Worm (Caenorhabditis elegans) whole organism, L1 larva: ENCODE data around the gene slc-9B.2.
"Not testable (repeated sequence)": the region's sequence is repeated elsewhere in the genome, so short reads cannot be mapped to it uniquely, and the experiment has no call there.

ENCODE experiments used
- C16A3.4 ChIP-seq: fragments of 150-350 bp; optimal IDR thresholded peaks from 2 replicates; lab custom pipeline; 2014; ENCODE audit warnings: missing biosample characterization, missing genetic modification characterization
- aha-1 ChIP-seq: fragments of 150-350 bp; optimal IDR thresholded peaks from 2 replicates; lab custom pipeline; 2014; ENCODE audit warnings: missing biosample characterization, missing genetic modification characterization
- alr-1 ChIP-seq: fragments of 200-800 bp; sonication (Bioruptor generic); optimal IDR thresholded peaks from 2 replicates; lab custom pipeline; 2018; ENCODE audit warnings: borderline replicate concordance, mild to moderate bottlenecking, missing genetic modification characterization, missing compliant biosample characterization
- ceh-90 ChIP-seq: sonication (generic microtip); optimal IDR thresholded peaks from 2 replicates; lab custom pipeline; 2016; ENCODE audit warnings: missing genetic modification characterization, missing compliant biosample characterization
- ces-1 ChIP-seq: fragments of 150-350 bp; optimal IDR thresholded peaks from 2 replicates; lab custom pipeline; 2014; ENCODE audit warnings: missing biosample characterization, missing genetic modification reagents, missing genetic modification characterization
- efl-1 ChIP-seq, 4 experiments: fragments of 150-350 bp; optimal IDR thresholded peaks in 3 of 4; peaks in 1 of 4; 1 replicate in 1 of 4; 2 replicates in 3 of 4; lab custom pipeline; 2014; ENCODE audit warnings: missing biosample characterization in 2 of 4, missing genetic modification characterization in 2 of 4, missing genetic modification reagents in 2 of 4
- egl-13 ChIP-seq: sonication (generic microtip); optimal IDR thresholded peaks from 2 replicates; lab custom pipeline; 2016; ENCODE audit warnings: missing genotype, missing genetic modification reagents, missing genetic modification characterization, missing compliant biosample characterization
- egl-27 ChIP-seq, 2 experiments: fragments of 150-350 bp in 1 of 2; sonication (generic microtip); optimal IDR thresholded peaks; 3 replicates each; lab custom pipeline; 2017 to 2018; ENCODE audit warnings: missing biosample characterization in 2 of 2, missing genetic modification characterization in 2 of 2, missing genetic modification reagents in 2 of 2
- elt-2 ChIP-seq: sonication (generic microtip); optimal IDR thresholded peaks from 2 replicates; lab custom pipeline; 2016; ENCODE audit warnings: missing genetic modification characterization, mild to moderate bottlenecking, inconsistent platforms, missing compliant biosample characterization, missing genetic modification reagents
- ets-5 ChIP-seq: fragments of 200-800 bp; sonication (Bioruptor generic); IDR thresholded peaks from 2 replicates; pipeline ENCODE4 v1.3.6; 2022; ENCODE audit warnings: missing genetic modification characterization, missing compliant biosample characterization
- fkh-8 ChIP-seq: sonication (generic microtip); optimal IDR thresholded peaks from 2 replicates; lab custom pipeline; 2016; ENCODE audit warnings: mild to moderate bottlenecking, missing genetic modification characterization, missing compliant biosample characterization
- hpl-2 ChIP-seq: fragments of 150-350 bp; optimal IDR thresholded peaks from 2 replicates; lab custom pipeline; 2014; ENCODE audit warnings: missing biosample characterization, missing genetic modification reagents, missing genetic modification characterization
- isw-1 ChIP-seq: fragments of 200-800 bp; sonication (Bioruptor generic); IDR thresholded peaks from 2 replicates; pipeline ENCODE4 v1.3.6; 2022; ENCODE audit warnings: missing genetic modification characterization, missing compliant biosample characterization
- lin-35 ChIP-seq, 2 experiments: fragments of 150-350 bp; optimal IDR thresholded peaks; 2 replicates each; lab custom pipeline; 2014; ENCODE audit warnings: missing biosample characterization in 2 of 2, missing genetic modification characterization in 2 of 2, missing genetic modification reagents in 2 of 2
- lsy-2 ChIP-seq, 2 experiments: fragments of 150-350 bp; optimal IDR thresholded peaks; 2 replicates each; lab custom pipeline; 2014; ENCODE audit warnings: missing biosample characterization in 2 of 2, missing genetic modification characterization in 2 of 2
- mdl-1 ChIP-seq, 2 experiments: fragments of 150-350 bp; optimal IDR thresholded peaks; 2 replicates each; lab custom pipeline; 2014 to 2017; ENCODE audit warnings: missing biosample characterization in 2 of 2, missing genetic modification characterization in 2 of 2, inconsistent platforms in 1 of 2
- mep-1 ChIP-seq: fragments of 150-350 bp; optimal IDR thresholded peaks from 2 replicates; lab custom pipeline; 2014; ENCODE audit warnings: missing biosample characterization, missing genetic modification characterization
- nhr-11 ChIP-seq: fragments of 150-350 bp; optimal IDR thresholded peaks from 2 replicates; lab custom pipeline; 2014; ENCODE audit warnings: missing biosample characterization, missing genetic modification characterization
- nhr-12 ChIP-seq: sonication (generic microtip); optimal IDR thresholded peaks from 2 replicates; lab custom pipeline; 2017; ENCODE audit warnings: missing biosample characterization, missing genetic modification characterization
- nhr-20 ChIP-seq: sonication (generic microtip); optimal IDR thresholded peaks from 2 replicates; lab custom pipeline; 2016; ENCODE audit warnings: mild to moderate bottlenecking, missing genetic modification characterization, missing compliant biosample characterization
- nhr-237 ChIP-seq: fragments of 150-350 bp; optimal IDR thresholded peaks from 2 replicates; lab custom pipeline; 2014; ENCODE audit warnings: missing biosample characterization, missing genetic modification characterization
- nhr-47 ChIP-seq: sonication (generic microtip); optimal IDR thresholded peaks from 2 replicates; lab custom pipeline; 2016; ENCODE audit warnings: mild to moderate bottlenecking, missing genetic modification characterization, moderate library complexity, missing compliant biosample characterization
- nhr-84 ChIP-seq: sonication (generic microtip); optimal IDR thresholded peaks from 2 replicates; lab custom pipeline; 2017; ENCODE audit warnings: missing biosample characterization, missing genetic modification characterization
- nhr-90 ChIP-seq: sonication (generic microtip); optimal IDR thresholded peaks from 2 replicates; lab custom pipeline; 2016; ENCODE audit warnings: mild to moderate bottlenecking, missing genetic modification characterization, missing compliant biosample characterization; ENCODE audit not compliant: poor library complexity
- pqm-1 ChIP-seq: sonication (generic microtip); optimal IDR thresholded peaks from 3 replicates; lab custom pipeline; 2017; ENCODE audit warnings: missing biosample characterization, missing genetic modification characterization
- rnt-1 ChIP-seq: sonication (generic microtip); optimal IDR thresholded peaks from 2 replicates; lab custom pipeline; 2016; ENCODE audit warnings: mild to moderate bottlenecking, missing genetic modification characterization, moderate library complexity, missing compliant biosample characterization
- skn-1 ChIP-seq: fragments of 150-350 bp; optimal IDR thresholded peaks from 2 replicates; lab custom pipeline; 2014; ENCODE audit warnings: missing biosample characterization, missing genetic modification characterization
- snpc-4 ChIP-seq: fragments of 150-350 bp; optimal IDR thresholded peaks from 2 replicates; lab custom pipeline; 2014; ENCODE audit warnings: missing biosample characterization, missing genetic modification characterization
- snu-23 ChIP-seq: sonication (generic microtip); optimal IDR thresholded peaks from 2 replicates; lab custom pipeline; 2016; ENCODE audit warnings: missing genetic modification characterization, missing compliant biosample characterization
- sox-4 ChIP-seq: sonication (generic microtip); optimal IDR thresholded peaks from 2 replicates; lab custom pipeline; 2016; ENCODE audit warnings: missing genetic modification characterization, missing compliant biosample characterization
- tbx-2 ChIP-seq: sonication (generic microtip); optimal IDR thresholded peaks from 2 replicates; lab custom pipeline; 2016; ENCODE audit warnings: missing genetic modification characterization, missing compliant biosample characterization
- unc-130 ChIP-seq: fragments of 150-350 bp; optimal IDR thresholded peaks from 2 replicates; lab custom pipeline; 2017; ENCODE audit warnings: missing biosample characterization, missing genetic modification characterization, inconsistent platforms
- unc-62 ChIP-seq: fragments of 150-350 bp; optimal IDR thresholded peaks from 2 replicates; lab custom pipeline; 2014; ENCODE audit warnings: missing biosample characterization, missing genetic modification reagents, missing genetic modification characterization
- unc-86 ChIP-seq: sonication (generic microtip); optimal IDR thresholded peaks from 2 replicates; lab custom pipeline; 2016; ENCODE audit warnings: missing genetic modification characterization, missing compliant biosample characterization
- unc-98 ChIP-seq: fragments of 200-800 bp; sonication (Bioruptor generic); IDR thresholded peaks from 2 replicates; pipeline ENCODE4 v1.3.6; 2022; ENCODE audit warnings: missing genetic modification characterization, missing compliant biosample characterization
- xbp-1 ChIP-seq: sonication (generic microtip); optimal IDR thresholded peaks from 2 replicates; lab custom pipeline; 2016; ENCODE audit warnings: missing genetic modification characterization, missing compliant biosample characterization
- zag-1 ChIP-seq: fragments of 150-350 bp; optimal IDR thresholded peaks from 2 replicates; lab custom pipeline; 2014; ENCODE audit warnings: missing biosample characterization, missing genetic modification characterization
- zip-4 ChIP-seq: fragments of 200-800 bp; sonication (Bioruptor generic); optimal IDR thresholded peaks from 2 replicates; lab custom pipeline; 2018; ENCODE audit warnings: mild to moderate bottlenecking, missing genetic modification characterization, moderate library complexity, missing compliant biosample characterization
- ztf-4 ChIP-seq: fragments of 150-350 bp; optimal IDR thresholded peaks from 2 replicates; lab custom pipeline; 2014; ENCODE audit warnings: missing biosample characterization, missing genetic modification characterization

The slc-9B.2 gene

DNA sequence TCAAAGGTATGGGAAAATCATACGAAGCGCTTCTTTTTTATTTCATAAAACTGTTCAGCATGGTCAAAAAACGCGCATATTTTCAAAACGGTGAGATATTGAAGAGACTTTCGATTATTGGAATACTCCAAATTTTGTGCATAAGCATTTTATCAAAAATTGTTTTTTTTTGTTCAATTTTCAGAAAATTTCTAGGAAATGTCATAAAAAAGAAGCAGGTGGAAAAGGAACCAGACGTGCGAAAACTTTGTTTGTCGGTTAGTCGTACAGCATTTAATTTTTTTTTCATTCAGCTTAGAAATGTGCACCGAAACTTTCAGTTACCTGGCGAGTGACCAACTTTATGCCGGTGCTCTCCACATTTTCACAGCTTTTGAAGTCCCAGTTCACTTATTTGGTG, 5.4 kb upstream of the slc-9B.2 start, which contains the start of gene srh-167:
TSS of gene srh-167 (plus strand) at position 301 of the 400 bp plus-strand sequence.
- TF ChIP-seq nhr-12 (no peak), nhr-84 (tag; lab: Kevin White, UChicago) (no peak), aha-1 (tag; lab: Kevin White, UChicago) (no peak), sox-4 (tag; lab: Kevin White, UChicago) (no peak), hpl-2 (GFP tag; lab: Kevin White, UChicago) (no peak), skn-1 (no peak), ztf-4 (no peak), egl-27 (tag; optimal IDR thresholded peaks at IDR 0.05; lab: Kevin White, UChicago) (no peak), C16A3.4 (tag; lab: Kevin White, UChicago) (no peak), ces-1 (GFP tag; lab: Kevin White, UChicago) (no peak), zag-1 (tag; lab: Kevin White, UChicago) (no peak), unc-86 (tag; lab: Kevin White, UChicago) (no peak), mdl-1 (tag; optimal IDR thresholded peaks at IDR 0.05; lab: Kevin White, UChicago) (no peak), xbp-1 (tag; lab: Kevin White, UChicago) (no peak), efl-1 (optimal IDR thresholded peaks at IDR 0.05; lab: Kevin White, UChicago) (no peak), efl-1 (GFP tag; optimal IDR thresholded peaks at IDR 0.05 in 1 of 2; lab: Kevin White, UChicago) (no peak), snu-23 (no peak), unc-98 (no peak), rnt-1 (tag; lab: Kevin White, UChicago) (no peak), tbx-2 (tag; lab: Kevin White, UChicago) (no peak)

DNA sequence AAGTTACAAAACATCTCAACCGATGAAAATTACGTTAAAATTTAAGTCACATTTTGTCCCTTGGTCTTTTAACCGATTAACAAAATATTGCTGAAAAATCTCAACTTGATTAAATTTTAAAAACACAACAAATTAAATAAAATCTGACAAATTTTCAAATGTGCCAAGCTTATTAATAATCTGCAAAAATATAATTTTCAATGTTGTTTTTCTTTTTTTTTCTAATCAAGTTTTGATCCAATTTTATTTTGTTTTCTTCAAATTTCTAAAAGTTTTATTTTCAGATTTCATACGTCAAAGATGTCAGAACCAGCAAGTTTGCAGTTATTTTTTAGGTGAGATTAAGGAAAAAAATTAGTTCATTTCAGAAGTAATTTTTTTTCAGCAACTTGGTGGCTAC, 2.5 kb upstream of the slc-9B.2 start, which contains the start of gene srw-87:
TSS of gene srw-87 (plus strand) at position 301 of the 400 bp plus-strand sequence.
- TF ChIP-seq unc-62 (GFP tag; lab: Kevin White, UChicago) (no peak), fkh-8 (tag; lab: Kevin White, UChicago) (no peak), lsy-2 (tag; optimal IDR thresholded peaks at IDR 0.05; lab: Kevin White, UChicago) (no peak), nhr-90 (tag; lab: Kevin White, UChicago) (no peak), unc-98 (no peak), nhr-47 (tag; lab: Kevin White, UChicago) (no peak), xbp-1 (tag; lab: Kevin White, UChicago) (no peak), unc-86 (tag; lab: Kevin White, UChicago) (no peak), egl-13 (tag; lab: Kevin White, UChicago) (no peak), pqm-1 (tag; lab: Kevin White, UChicago) (no peak), ets-5 (GFP tag; lab: Robert Waterston, UW) (no peak), alr-1 (tag; lab: Kevin White, UChicago) (no peak), ceh-90 (tag; lab: Kevin White, UChicago) (no peak), isw-1 (no peak), zip-4 (GFP tag; lab: Kevin White, UChicago) (no peak)

DNA sequence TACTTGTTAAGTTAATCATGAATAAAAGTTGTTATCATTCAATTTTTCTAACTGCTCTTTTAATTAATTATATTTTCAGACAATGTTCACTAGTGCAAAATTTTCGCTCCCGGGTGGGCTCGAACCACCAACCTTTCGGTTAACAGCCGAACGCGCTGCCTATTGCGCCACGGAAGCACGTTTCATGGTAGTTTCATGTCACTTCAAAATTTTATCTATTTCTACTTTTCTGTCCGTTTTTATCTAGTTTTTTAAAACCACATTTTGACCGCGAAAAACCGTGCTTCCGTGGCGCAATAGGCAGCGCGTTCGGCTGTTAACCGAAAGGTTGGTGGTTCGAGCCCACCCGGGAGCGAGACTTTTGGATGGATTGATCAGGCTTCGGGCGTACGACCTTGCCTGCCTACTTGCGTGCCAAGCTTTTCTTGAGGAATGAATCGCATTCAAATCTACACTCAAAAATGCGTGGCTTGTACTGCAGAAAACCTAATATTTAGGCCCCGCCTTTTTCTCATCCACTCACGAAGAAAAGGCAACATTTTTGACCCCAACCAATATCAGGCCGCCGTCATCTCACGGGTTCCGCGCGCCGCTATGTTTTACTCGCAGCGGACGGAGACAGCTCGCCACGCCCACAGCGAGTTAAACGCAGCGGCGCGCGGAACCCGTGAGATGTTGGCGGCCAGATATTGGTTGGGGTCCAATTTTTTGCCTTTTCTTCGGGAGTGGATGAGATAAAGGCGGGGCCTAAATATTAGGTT, 2.8 kb downstream of the slc-9B.2 start:
- not testable (repeated sequence) for TF ChIP-seq efl-1 (optimal IDR thresholded peaks at IDR 0.05; lab: Kevin White, UChicago)
- TF ChIP-seq efl-1 (GFP tag; optimal IDR thresholded peaks at IDR 0.05 in 1 of 2; lab: Kevin White, UChicago) (peak in 1 of 2 experiments; percentile 7), snpc-4 (tag; lab: Kevin White, UChicago) (peak; percentile 47)

DNA sequence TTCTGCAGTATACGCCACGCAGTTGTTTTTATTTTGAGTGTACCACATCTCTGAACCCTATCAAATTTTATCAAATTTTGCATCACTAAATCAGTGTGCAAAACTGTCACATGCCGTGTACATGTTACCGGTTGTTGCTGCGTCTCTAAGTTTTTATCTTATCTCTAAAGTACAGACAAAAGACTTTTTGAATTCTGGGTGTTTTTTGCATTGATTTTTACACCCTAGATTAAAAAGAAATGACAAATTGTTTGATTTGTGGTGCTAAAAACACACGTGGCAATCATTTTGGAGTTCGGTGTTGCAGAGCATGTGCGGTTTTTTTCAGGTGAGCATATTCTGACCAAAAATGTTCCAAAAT, 3.4 kb downstream of the slc-9B.2 start, which contains the start of gene nhr-193:
TSS of gene nhr-193 (plus strand) at position 51 of the 361 bp plus-strand sequence.
- TF ChIP-seq mep-1 (tag; lab: Kevin White, UChicago) (no peak), C16A3.4 (tag; lab: Kevin White, UChicago) (no peak), unc-130 (tag; lab: Kevin White, UChicago) (no peak), nhr-11 (tag; lab: Kevin White, UChicago) (no peak), zag-1 (tag; lab: Kevin White, UChicago) (no peak), lin-35 (GFP tag; optimal IDR thresholded peaks at IDR 0.05; lab: Kevin White, UChicago) (peak in 1 of 2 experiments; percentile 37), nhr-237 (tag; lab: Kevin White, UChicago) (no peak), nhr-20 (tag; lab: Kevin White, UChicago) (peak; percentile 40), elt-2 (tag; lab: Kevin White, UChicago) (peak; percentile 48), egl-27 (tag; optimal IDR thresholded peaks at IDR 0.05; lab: Kevin White, UChicago) (no peak)
